Worm (Caenorhabditis elegans) whole organism, mixed stage, embryonic: ENCODE data around the gene fbxc-14.

Experiments used
- ceh-83 ChIP-seq: fragments of 200-800 bp; sonication (Bioruptor generic); optimal IDR thresholded peaks from 2 replicates; lab custom pipeline; 2018; ENCODE audit warnings: mild to moderate bottlenecking, missing genetic modification characterization, missing compliant biosample characterization
- elt-1 ChIP-seq: sonication (generic microtip); optimal IDR thresholded peaks from 2 replicates; lab custom pipeline; 2017; ENCODE audit warnings: missing genetic modification characterization, mild to moderate bottlenecking, missing compliant biosample characterization, antibody characterized with exemption, moderate library complexity, borderline replicate concordance; ENCODE audit not compliant: insufficient read depth
- elt-3 ChIP-seq: fragments of 150-350 bp; optimal IDR thresholded peaks from 2 replicates; lab custom pipeline; 2014; ENCODE audit warnings: missing biosample characterization, missing genetic modification characterization
- lin-13 ChIP-seq: fragments of 150-350 bp; optimal IDR thresholded peaks from 2 replicates; lab custom pipeline; 2014; ENCODE audit warnings: missing biosample characterization, missing genetic modification characterization
- lsy-2 ChIP-seq: fragments of 150-350 bp; optimal IDR thresholded peaks from 2 replicates; lab custom pipeline; 2014; ENCODE audit warnings: missing biosample characterization, missing genetic modification characterization
- nhr-237 ChIP-seq: fragments of 150-350 bp; optimal IDR thresholded peaks from 2 replicates; lab custom pipeline; 2014; ENCODE audit warnings: missing biosample characterization, missing genetic modification characterization
- nhr-76 ChIP-seq: sonication (generic microtip); optimal IDR thresholded peaks from 2 replicates; lab custom pipeline; 2017; ENCODE audit warnings: missing biosample characterization, missing genetic modification characterization
- snpc-4 ChIP-seq: fragments of 150-350 bp; optimal IDR thresholded peaks from 2 replicates; lab custom pipeline; 2014; ENCODE audit warnings: missing biosample characterization, missing genetic modification characterization
- unc-39 ChIP-seq: fragments of 150-350 bp; optimal IDR thresholded peaks from 2 replicates; lab custom pipeline; 2014; ENCODE audit warnings: missing biosample characterization, missing genetic modification characterization
- ztf-11 ChIP-seq: fragments of 150-350 bp; optimal IDR thresholded peaks from 2 replicates; lab custom pipeline; 2014; ENCODE audit warnings: missing biosample characterization, missing genetic modification characterization

- TF ChIP-seq unc-39 (no peak), elt-1 (tag; lab: Kevin White, UChicago) (no peak), lin-13 (tag; lab: Kevin White, UChicago) (no peak), ztf-11 (tag; lab: Kevin White, UChicago) (no peak), lsy-2 (no peak), nhr-76 (tag; lab: Kevin White, UChicago) (no peak), snpc-4 (tag; lab: Kevin White, UChicago) (no peak), ceh-83 (GFP tag; lab: Kevin White, UChicago) (no peak), nhr-237 (tag; lab: Kevin White, UChicago) (no peak), elt-3 (tag; lab: Kevin White, UChicago) (no peak)
These were observed 26.0 kb upstream of the fbxc-14 start, which contains the start of gene fbxc-32 for ce11 chrII:948091-948490.
